Fruit fly (Drosophila melanogaster) whole organism, embryonic: ENCODE measurements around the gene Reck.

Source experiments
- B-H2 ChIP-seq: fragments of 200-800 bp; sonication (Bioruptor generic); optimal IDR thresholded peaks from 2 replicates; lab custom pipeline; 2018; ENCODE audit warnings: missing biosample characterization, mild to moderate bottlenecking, missing genetic modification characterization
- BtbVII ChIP-seq: fragments of 200-800 bp; sonication (Bioruptor generic); optimal IDR thresholded peaks from 3 replicates; lab custom pipeline; 2017; ENCODE audit warnings: missing biosample characterization, mild to moderate bottlenecking, missing genetic modification characterization
- CG10654 ChIP-seq: fragments of 200-800 bp; sonication (Bioruptor generic); optimal IDR thresholded peaks from 2 replicates; lab custom pipeline; 2016; ENCODE audit warnings: missing biosample characterization, missing genetic modification characterization
- CG12155 ChIP-seq: fragments of 200-800 bp; sonication (Bioruptor generic); optimal IDR thresholded peaks from 3 replicates; lab custom pipeline; 2016; ENCODE audit warnings: missing biosample characterization, missing genetic modification characterization
- CG13296 ChIP-seq: fragments of 200-800 bp; sonication (Bioruptor generic); optimal IDR thresholded peaks from 3 replicates; lab custom pipeline; 2018; ENCODE audit warnings: missing biosample characterization, mild to moderate bottlenecking, missing genetic modification characterization
- CG13894 ChIP-seq: fragments of 200-800 bp; sonication (Bioruptor generic); optimal IDR thresholded peaks from 3 replicates; lab custom pipeline; 2018; ENCODE audit warnings: missing biosample characterization, mild to moderate bottlenecking, missing genetic modification characterization, moderate library complexity
- CG15479 ChIP-seq: fragments of 200-800 bp; sonication (Bioruptor generic); optimal IDR thresholded peaks from 3 replicates; lab custom pipeline; 2019; ENCODE audit warnings: missing biosample characterization, mild to moderate bottlenecking, missing genetic modification characterization, moderate library complexity
- CG16815 ChIP-seq: fragments of 200-800 bp; sonication (Bioruptor generic); optimal IDR thresholded peaks from 3 replicates; lab custom pipeline; 2017; ENCODE audit warnings: missing biosample characterization, mild to moderate bottlenecking, missing genetic modification characterization
- CG1832 ChIP-seq: fragments of 200-800 bp; sonication (Bioruptor generic); optimal IDR thresholded peaks from 2 replicates; lab custom pipeline; 2017; ENCODE audit warnings: missing biosample characterization, mild to moderate bottlenecking, missing genetic modification characterization, inconsistent platforms
- CG2120 ChIP-seq: fragments of 200-800 bp; sonication (Bioruptor generic); optimal IDR thresholded peaks from 3 replicates; lab custom pipeline; 2016; ENCODE audit warnings: missing biosample characterization, missing genetic modification characterization
- CG2199 ChIP-seq: fragments of 200-800 bp; sonication (Bioruptor generic); IDR thresholded peaks from 3 replicates; pipeline ENCODE4 v1.3.6; 2022; ENCODE audit warnings: missing biosample characterization, missing genetic modification characterization
- CG2678 ChIP-seq: fragments of 200-800 bp; sonication (Bioruptor generic); optimal IDR thresholded peaks from 3 replicates; lab custom pipeline; 2019; ENCODE audit warnings: missing biosample characterization, mild to moderate bottlenecking, missing genetic modification characterization, moderate library complexity
- CG3281 ChIP-seq: fragments of 200-800 bp; sonication (Bioruptor generic); optimal IDR thresholded peaks from 3 replicates; lab custom pipeline; 2017; ENCODE audit warnings: missing biosample characterization, mild to moderate bottlenecking, missing genetic modification characterization
- CG33213 ChIP-seq: fragments of 200-800 bp; sonication (Bioruptor generic); optimal IDR thresholded peaks from 3 replicates; lab custom pipeline; 2016; ENCODE audit warnings: missing biosample characterization, missing genetic modification characterization
- CG34376 ChIP-seq: fragments of 200-800 bp; sonication (Bioruptor generic); optimal IDR thresholded peaks from 2 replicates; lab custom pipeline; 2018; ENCODE audit warnings: missing biosample characterization, mild to moderate bottlenecking, missing genetic modification characterization
- CG5180 ChIP-seq: fragments of 200-800 bp; sonication (Bioruptor generic); optimal IDR thresholded peaks from 3 replicates; lab custom pipeline; 2017; ENCODE audit warnings: missing biosample characterization, missing genetic modification characterization, mild to moderate bottlenecking, moderate library complexity, missing genetic modification reagents
- CTCF ChIP-seq: fragments of 200-800 bp; sonication (Bioruptor generic); optimal IDR thresholded peaks from 2 replicates; lab custom pipeline; 2017; ENCODE audit warnings: missing biosample characterization, mild to moderate bottlenecking, missing genetic modification characterization, moderate library complexity
- CoRest ChIP-seq: fragments of 200-800 bp; sonication (Bioruptor generic); optimal IDR thresholded peaks from 3 replicates; lab custom pipeline; 2018; ENCODE audit warnings: missing biosample characterization, mild to moderate bottlenecking, missing genetic modification characterization, moderate library complexity
- Deaf1 ChIP-seq: fragments of 200-800 bp; optimal IDR thresholded peaks from 3 replicates; lab custom pipeline; 2019; ENCODE audit warnings: missing biosample characterization, mild to moderate bottlenecking, missing genetic modification characterization, moderate library complexity
- Dp ChIP-seq: fragments of 200-800 bp; sonication (Bioruptor generic); optimal IDR thresholded peaks from 2 replicates; lab custom pipeline; 2018; ENCODE audit warnings: missing biosample characterization, mild to moderate bottlenecking, missing genetic modification characterization, moderate library complexity
- E2f2 ChIP-seq: fragments of 200-800 bp; sonication (Bioruptor generic); IDR thresholded peaks from 2 replicates; pipeline ENCODE4 v1.3.6; 2022; ENCODE audit warnings: missing biosample characterization, missing genetic modification characterization
- MBD-R2 ChIP-seq: fragments of 200-800 bp; sonication (Bioruptor generic); IDR thresholded peaks from 2 replicates; pipeline ENCODE4 v1.3.6; 2022; ENCODE audit warnings: missing biosample characterization, missing genetic modification characterization
- MESR4 ChIP-seq: fragments of 200-800 bp; sonication (Bioruptor generic); optimal IDR thresholded peaks from 2 replicates; lab custom pipeline; 2018; ENCODE audit warnings: missing biosample characterization, mild to moderate bottlenecking, missing genetic modification characterization, moderate library complexity
- Med ChIP-seq: fragments of 200-800 bp; sonication (Bioruptor generic); peaks from one replicate; lab custom pipeline; 2016; ENCODE audit warnings: missing biosample characterization, missing genetic modification characterization, mild to moderate bottlenecking, inconsistent platforms, moderate library complexity
- Myb ChIP-seq: fragments of 200-800 bp; sonication (Bioruptor generic); optimal IDR thresholded peaks from 2 replicates; lab custom pipeline; 2016; ENCODE audit warnings: missing biosample characterization, missing genetic modification characterization
- Pdp1 ChIP-seq, 2 experiments: fragments of 200-800 bp; sonication (Bioruptor generic); optimal IDR thresholded peaks; 3 replicates each; lab custom pipeline; 2016; ENCODE audit warnings: missing biosample characterization in 2 of 2, missing genetic modification characterization in 2 of 2, mild to moderate bottlenecking in 1 of 2, moderate library complexity in 1 of 2
- ara ChIP-seq: fragments of 200-800 bp; sonication (Bioruptor generic); IDR thresholded peaks from 2 replicates; pipeline ENCODE4 v1.3.6; 2022; ENCODE audit warnings: missing biosample characterization, missing genetic modification characterization
- bab2 ChIP-seq: fragments of 200-800 bp; sonication (Bioruptor generic); optimal IDR thresholded peaks from 2 replicates; lab custom pipeline; 2016; ENCODE audit warnings: missing biosample characterization, missing genetic modification characterization
- cad ChIP-seq: fragments of >200 bp; optimal IDR thresholded peaks from 2 replicates; lab custom pipeline; 2017; ENCODE audit warnings: missing biosample characterization, missing genetic modification characterization
- chn ChIP-seq: fragments of 200-800 bp; sonication (Bioruptor generic); optimal IDR thresholded peaks from 2 replicates; lab custom pipeline; 2016; ENCODE audit warnings: missing biosample characterization, missing genetic modification characterization
- crol ChIP-seq: fragments of 200-800 bp; sonication (Bioruptor generic); IDR thresholded peaks from 2 replicates; pipeline ENCODE4 v1.3.6; 2022; ENCODE audit warnings: missing biosample characterization, missing genetic modification characterization
- dmrt11E ChIP-seq: fragments of 200-800 bp; sonication (Bioruptor generic); optimal IDR thresholded peaks from 3 replicates; lab custom pipeline; 2018; ENCODE audit warnings: missing biosample characterization, mild to moderate bottlenecking, missing genetic modification characterization, moderate library complexity
- gem ChIP-seq: fragments of 200-800 bp; sonication (Bioruptor generic); optimal IDR thresholded peaks from 2 replicates; lab custom pipeline; 2019; ENCODE audit warnings: missing biosample characterization, mild to moderate bottlenecking, missing genetic modification characterization, moderate library complexity
- hkb ChIP-seq, 2 experiments: fragments of 200-800 bp in 1 of 2; fragments of >200 bp in 1 of 2; sonication (Bioruptor generic) in 1 of 2; IDR thresholded peaks in 1 of 2; optimal IDR thresholded peaks in 1 of 2; 2 replicates each; pipeline versions ENCODE4 v1.3.6 to Lab custom; 2017 to 2022; ENCODE audit warnings: missing biosample characterization in 1 of 2, missing genetic modification characterization in 1 of 2
- kay ChIP-seq: fragments of 200-800 bp; sonication (Bioruptor generic); optimal IDR thresholded peaks from 2 replicates; lab custom pipeline; 2016; ENCODE audit warnings: missing biosample characterization, missing genetic modification characterization
- lab ChIP-seq: fragments of 200-800 bp; sonication (Bioruptor generic); optimal IDR thresholded peaks from 3 replicates; lab custom pipeline; 2017; ENCODE audit warnings: missing biosample characterization, missing genetic modification characterization, mild to moderate bottlenecking, moderate library complexity, missing genetic modification reagents
- pzg ChIP-seq: fragments of 200-800 bp; sonication (Bioruptor generic); optimal IDR thresholded peaks from 3 replicates; lab custom pipeline; 2018; ENCODE audit warnings: missing biosample characterization, mild to moderate bottlenecking, missing genetic modification characterization, moderate library complexity
- sr ChIP-seq: fragments of 200-800 bp; sonication (Bioruptor generic); IDR thresholded peaks from 3 replicates; pipeline ENCODE4 v1.3.6; 2022; ENCODE audit warnings: missing biosample characterization, missing genetic modification characterization
- sug ChIP-seq: fragments of 200-800 bp; optimal IDR thresholded peaks from 2 replicates; lab custom pipeline; 2019; ENCODE audit warnings: missing biosample characterization, mild to moderate bottlenecking, missing genetic modification characterization, moderate library complexity

Reck gene

DNA sequence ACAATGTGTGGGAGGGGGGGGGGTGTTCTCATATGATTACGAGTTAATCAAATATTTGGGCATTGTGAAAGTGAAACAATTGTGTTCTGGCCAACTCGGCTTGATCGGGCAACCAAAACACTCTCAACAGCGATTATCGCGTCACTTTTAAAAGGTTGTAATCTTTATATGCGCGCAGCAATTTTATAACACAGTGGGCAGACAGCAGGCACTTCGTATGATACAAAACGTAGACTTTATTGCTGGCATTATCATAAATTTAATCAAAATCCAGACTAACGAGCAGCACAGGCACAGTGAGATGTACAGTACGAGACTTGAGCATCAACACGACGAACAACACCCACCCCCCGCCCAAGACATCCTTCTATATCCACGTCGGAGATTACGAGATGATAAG is 21.1 kb downstream of the Reck start (continued):
- peak; percentile 24 for TF ChIP-seq CG3281
- TF ChIP-seq lab = peak; percentile 33
- peak; percentile 28 for TF ChIP-seq CG34376 (GFP tag; lab: Kevin White, UChicago)
- TF ChIP-seq CG33213 (GFP tag; lab: Kevin White, UChicago) = no peak
- no peak for TF ChIP-seq gem (tag; lab: Kevin White, UChicago)
- TF ChIP-seq sug = peak; percentile 35
- no peak for TF ChIP-seq CG16815 (GFP tag; lab: Kevin White, UChicago)
- peak; percentile 6 for TF ChIP-seq B-H2 (GFP tag; lab: Kevin White, UChicago)
- peak; percentile 59 for TF ChIP-seq CG13296
- TF ChIP-seq dmrt11E = no peak
- TF ChIP-seq cad (GFP tag; lab: Kevin White, UChicago) = no peak
- peak; percentile 57 for TF ChIP-seq Med (GFP tag; lab: Kevin White, UChicago)
- TF ChIP-seq hkb (optimal IDR thresholded peaks at IDR 0.05; lab: Kevin White, UChicago) = no peak
- no peak for TF ChIP-seq hkb (GFP tag; IDR thresholded peaks at IDR 0.05; lab: Robert Waterston, UW)
- peak; percentile 46 for TF ChIP-seq CG2678 (tag; lab: Kevin White, UChicago)
- peak; percentile 64 for TF ChIP-seq CG13894 (tag; lab: Kevin White, UChicago)

DNA sequence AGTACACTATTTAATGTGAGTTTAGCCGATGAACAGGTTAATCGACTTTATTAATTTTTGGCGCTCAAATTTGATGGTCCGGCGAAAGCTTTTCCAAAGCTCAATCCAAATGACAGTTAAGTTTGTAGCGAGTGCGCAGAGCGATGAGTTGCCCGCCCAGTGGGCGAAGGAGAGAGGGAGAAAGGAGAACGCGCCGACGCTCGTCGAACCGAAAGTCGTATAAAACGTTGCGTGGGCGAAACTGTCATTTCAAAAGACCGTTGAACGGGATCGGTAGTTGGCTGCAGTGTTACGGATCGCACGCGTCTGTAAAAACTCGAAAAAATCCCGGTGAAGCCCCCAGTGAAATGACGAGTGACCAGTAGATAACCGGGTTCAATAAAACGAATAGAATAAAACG is 21.8 kb downstream of the Reck start, which contains the start of gene Zip71B:
Zip71B (plus strand) TSS at position 265 of the 400 bp plus-strand sequence.
- peak; percentile 64; the same call in 2 of the 3 replicates for TF ChIP-seq sr
- 0 out of 3 replicates have a peak, but pooled peaks have one; percentile 56 for TF ChIP-seq CG2199 (GFP tag; lab: Robert Waterston, UW)
- peak in 1 of 2 experiments; percentile 28 for TF ChIP-seq Pdp1 (GFP tag; optimal IDR thresholded peaks at IDR 0.05; lab: Kevin White, UChicago)
- TF ChIP-seq CG5180 (GFP tag; lab: Kevin White, UChicago) = peak; percentile 41
- peak; percentile 36 for TF ChIP-seq Med (GFP tag; lab: Kevin White, UChicago)
- no peak for TF ChIP-seq CG13894 (tag; lab: Kevin White, UChicago)
- peak; percentile 9 for TF ChIP-seq pzg (GFP tag; lab: Kevin White, UChicago)
- TF ChIP-seq crol (GFP tag; lab: Robert Waterston, UW) = peak; percentile 11; the same call in 1 of the 2 replicates
- TF ChIP-seq Myb (GFP tag; lab: Kevin White, UChicago) = peak; percentile 61
- TF ChIP-seq cad (GFP tag; lab: Kevin White, UChicago) = peak; percentile 16
- peak; percentile 24; the same call in 1 of the 2 replicates for TF ChIP-seq MBD-R2 (GFP tag; lab: Robert Waterston, UW)
- TF ChIP-seq CG12155 (GFP tag; lab: Kevin White, UChicago) = peak; percentile 98
- TF ChIP-seq kay (GFP tag; lab: Kevin White, UChicago) = peak; percentile 25
- no peak for TF ChIP-seq CG10654 (GFP tag; lab: Kevin White, UChicago)
- no peak for TF ChIP-seq CG2120 (GFP tag; lab: Kevin White, UChicago)
- no peak for TF ChIP-seq BtbVII (GFP tag; lab: Kevin White, UChicago)
- TF ChIP-seq ara (GFP tag; lab: Robert Waterston, UW) = 0 out of 2 replicates have a peak, but pooled peaks have one; percentile 5
- peak; percentile 3 for TF ChIP-seq CoRest
- TF ChIP-seq CG1832 = peak; percentile 39
- TF ChIP-seq CTCF (GFP tag; lab: Kevin White, UChicago) = peak; percentile 17
- peak; percentile 13 for TF ChIP-seq CG15479 (GFP tag; lab: Kevin White, UChicago)
- peak; percentile 61 for TF ChIP-seq Deaf1
- no peak for TF ChIP-seq MESR4
- peak; percentile 0 for TF ChIP-seq chn (GFP tag; lab: Kevin White, UChicago)
- TF ChIP-seq bab2 (GFP tag; lab: Kevin White, UChicago) = no peak
- TF ChIP-seq E2f2 = peak; percentile 72
- peak; percentile 68 for TF ChIP-seq Dp (GFP tag; lab: Kevin White, UChicago)
